Worm (Caenorhabditis elegans) whole organism, mixed stage, embryonic: ENCODE data around the gene H41C03.1.
"Not testable (repeated sequence)": the region's sequence is repeated elsewhere in the genome, so short reads cannot be mapped to it uniquely, and the experiment has no call there.

ENCODE experiments used
- bed-3 ChIP-seq: fragments of 200-800 bp; sonication (Bioruptor generic); optimal IDR thresholded peaks from 3 replicates; lab custom pipeline; 2018; ENCODE audit warnings: mild to moderate bottlenecking, missing genetic modification characterization, moderate library complexity, missing compliant biosample characterization
- blmp-1 ChIP-seq: fragments of 150-350 bp; optimal IDR thresholded peaks from 2 replicates; lab custom pipeline; 2014; ENCODE audit warnings: missing biosample characterization, missing genetic modification characterization
- ceh-39 ChIP-seq: fragments of 150-350 bp; optimal IDR thresholded peaks from 2 replicates; lab custom pipeline; 2014; ENCODE audit warnings: missing biosample characterization, missing genetic modification characterization
- ceh-43 ChIP-seq: fragments of 200-800 bp; sonication (Bioruptor generic); optimal IDR thresholded peaks from 2 replicates; lab custom pipeline; 2018; ENCODE audit warnings: mild to moderate bottlenecking, missing genetic modification characterization, moderate library complexity, missing compliant biosample characterization
- ceh-83 ChIP-seq: fragments of 200-800 bp; sonication (Bioruptor generic); optimal IDR thresholded peaks from 2 replicates; lab custom pipeline; 2018; ENCODE audit warnings: mild to moderate bottlenecking, missing genetic modification characterization, missing compliant biosample characterization
- ces-1 ChIP-seq: fragments of 150-350 bp; optimal IDR thresholded peaks from 2 replicates; lab custom pipeline; 2014; ENCODE audit warnings: missing biosample characterization, missing genetic modification reagents, missing genetic modification characterization
- cnd-1 ChIP-seq: fragments of 200-800 bp; sonication (Bioruptor generic); optimal IDR thresholded peaks from 2 replicates; lab custom pipeline; 2018; ENCODE audit warnings: mild to moderate bottlenecking, missing genetic modification characterization, missing compliant biosample characterization
- drap-1 ChIP-seq: fragments of 200-800 bp; sonication (Bioruptor generic); optimal IDR thresholded peaks from 3 replicates; lab custom pipeline; 2018; ENCODE audit warnings: mild to moderate bottlenecking, missing genetic modification characterization, missing compliant biosample characterization
- elt-3 ChIP-seq: fragments of 150-350 bp; optimal IDR thresholded peaks from 2 replicates; lab custom pipeline; 2014; ENCODE audit warnings: missing biosample characterization, missing genetic modification characterization
- flh-1 ChIP-seq: fragments of 200-800 bp; sonication (Bioruptor generic); optimal IDR thresholded peaks from 2 replicates; lab custom pipeline; 2018; ENCODE audit warnings: mild to moderate bottlenecking, missing genetic modification characterization, moderate library complexity, missing compliant biosample characterization
- ham-2 ChIP-seq: fragments of 200-800 bp; sonication (Bioruptor generic); optimal IDR thresholded peaks from 2 replicates; lab custom pipeline; 2018; ENCODE audit warnings: mild to moderate bottlenecking, missing genetic modification characterization, missing compliant biosample characterization
- hlh-1 ChIP-seq: fragments of 150-350 bp; optimal IDR thresholded peaks from 2 replicates; lab custom pipeline; 2014; ENCODE audit warnings: missing biosample characterization, missing genetic modification reagents, missing genetic modification characterization
- lin-13 ChIP-seq: fragments of 150-350 bp; optimal IDR thresholded peaks from 2 replicates; lab custom pipeline; 2014; ENCODE audit warnings: missing biosample characterization, missing genetic modification characterization
- lin-32 ChIP-seq: fragments of 200-800 bp; sonication (Bioruptor generic); optimal IDR thresholded peaks from 2 replicates; lab custom pipeline; 2018; ENCODE audit warnings: mild to moderate bottlenecking, missing genetic modification characterization, missing compliant biosample characterization
- mab-5 ChIP-seq: fragments of 150-350 bp; optimal IDR thresholded peaks from 2 replicates; lab custom pipeline; 2014; ENCODE audit warnings: missing biosample characterization, missing genetic modification characterization
- mls-2 ChIP-seq: sonication (generic microtip); optimal IDR thresholded peaks from 2 replicates; lab custom pipeline; 2016; ENCODE audit warnings: mild to moderate bottlenecking, missing genetic modification characterization, moderate library complexity, missing compliant biosample characterization
- nhr-2 ChIP-seq: fragments of 150-350 bp; optimal IDR thresholded peaks from 2 replicates; lab custom pipeline; 2014; ENCODE audit warnings: missing biosample characterization, missing genetic modification characterization
- nhr-237 ChIP-seq: fragments of 150-350 bp; optimal IDR thresholded peaks from 2 replicates; lab custom pipeline; 2014; ENCODE audit warnings: missing biosample characterization, missing genetic modification characterization
- nhr-28 ChIP-seq: fragments of 150-350 bp; optimal IDR thresholded peaks from 2 replicates; lab custom pipeline; 2014; ENCODE audit warnings: missing biosample characterization, missing genetic modification characterization
- pha-4 ChIP-seq: fragments of 150-350 bp; optimal IDR thresholded peaks from 2 replicates; lab custom pipeline; 2018; ENCODE audit warnings: missing biosample characterization, missing genetic modification reagents, missing genetic modification characterization
- sem-2 ChIP-seq: fragments of 200-800 bp; sonication (Bioruptor generic); optimal IDR thresholded peaks from 2 replicates; lab custom pipeline; 2018; ENCODE audit warnings: mild to moderate bottlenecking, missing genetic modification characterization, missing compliant biosample characterization
- sptf-1 ChIP-seq: sonication (generic microtip); optimal IDR thresholded peaks from 2 replicates; lab custom pipeline; 2017; ENCODE audit warnings: mild to moderate bottlenecking, missing genetic modification characterization, moderate library complexity, missing compliant biosample characterization
- tbx-8 ChIP-seq: fragments of 200-800 bp; sonication (Bioruptor generic); optimal IDR thresholded peaks from 2 replicates; lab custom pipeline; 2018; ENCODE audit warnings: mild to moderate bottlenecking, missing genetic modification characterization, moderate library complexity, missing compliant biosample characterization
- unc-120 ChIP-seq: sonication (generic microtip); optimal IDR thresholded peaks from 2 replicates; lab custom pipeline; 2017; ENCODE audit warnings: missing genetic modification characterization, missing compliant biosample characterization; ENCODE audit not compliant: poor library complexity, severe bottlenecking
- unc-62 ChIP-seq: fragments of 150-350 bp; optimal IDR thresholded peaks from 2 replicates; lab custom pipeline; 2014; ENCODE audit warnings: missing biosample characterization, missing genetic modification reagents, missing genetic modification characterization
- zip-8 ChIP-seq: fragments of 150-350 bp; optimal IDR thresholded peaks from 2 replicates; lab custom pipeline; 2014; ENCODE audit warnings: missing biosample characterization, missing genetic modification characterization
- ztf-11 ChIP-seq: fragments of 150-350 bp; optimal IDR thresholded peaks from 2 replicates; lab custom pipeline; 2014; ENCODE audit warnings: missing biosample characterization, missing genetic modification characterization

Gene H41C03.1

ce11 chrII:5874130-5874529, 19.9 kb downstream of the H41C03.1 start:
- TF ChIP-seq lin-13 (tag; lab: Kevin White, UChicago) (no peak), ceh-39 (no peak), ceh-43 (GFP tag; lab: Kevin White, UChicago) (no peak), unc-62 (GFP tag; lab: Kevin White, UChicago) (no peak), zip-8 (tag; lab: Kevin White, UChicago) (no peak), nhr-2 (tag; lab: Kevin White, UChicago) (no peak)

ce11 chrII:5876053-5876452, 21.8 kb downstream of the H41C03.1 start, which contains the start of gene F55C12.6:
Gene F55C12.6, minus strand, starts transcription at chrII:5876153.
- TF ChIP-seq sptf-1 (tag; lab: Kevin White, UChicago), result no peak
- TF ChIP-seq nhr-237, result no peak
- TF ChIP-seq ceh-83 (GFP tag; lab: Kevin White, UChicago), result no peak
- TF ChIP-seq bed-3 (GFP tag; lab: Kevin White, UChicago), result no peak
- TF ChIP-seq cnd-1, result no peak
- TF ChIP-seq flh-1, result no peak
- no peak for TF ChIP-seq sem-2 (GFP tag; lab: Kevin White, UChicago)
- no peak for TF ChIP-seq hlh-1
- TF ChIP-seq mab-5 (tag; lab: Kevin White, UChicago), result no peak
- TF ChIP-seq ceh-43 (GFP tag; lab: Kevin White, UChicago), result no peak
- no peak for TF ChIP-seq nhr-2 (tag; lab: Kevin White, UChicago)
- no peak for TF ChIP-seq lin-13 (tag; lab: Kevin White, UChicago)
- no peak for TF ChIP-seq ham-2
- TF ChIP-seq unc-62 (GFP tag; lab: Kevin White, UChicago), result no peak
- TF ChIP-seq ztf-11, result no peak
- TF ChIP-seq nhr-28, result no peak
- TF ChIP-seq ces-1 (GFP tag; lab: Kevin White, UChicago), result no peak
- no peak for TF ChIP-seq unc-120 (tag; lab: Kevin White, UChicago)
- no peak for TF ChIP-seq drap-1 (GFP tag; lab: Kevin White, UChicago)
- no peak for TF ChIP-seq lin-32 (GFP tag; lab: Kevin White, UChicago)

- not testable (repeated sequence) for TF ChIP-seq nhr-2 (tag; lab: Kevin White, UChicago); pha-4; lin-32 (GFP tag; lab: Kevin White, UChicago)
Observed at ce11 chrII:5876511-5876910, 22.3 kb downstream of the H41C03.1 start, which contains the start of gene F55C12.2. Gene F55C12.2, plus strand, starts transcription at chrII:5876811.

- TF ChIP-seq zip-8 (tag; lab: Kevin White, UChicago) (no peak), bed-3 (GFP tag; lab: Kevin White, UChicago) (no peak), blmp-1 (tag; lab: Kevin White, UChicago) (no peak), elt-3 (no peak), sptf-1 (tag; lab: Kevin White, UChicago) (no peak), mls-2 (tag; lab: Kevin White, UChicago) (peak; percentile 23), ham-2 (no peak)
Observed at ce11 chrII:5880677-5881076, 26.5 kb downstream of the H41C03.1 start.

ce11 chrII:5884252-5884651, 30.0 kb downstream of the H41C03.1 start, which contains the start of gene rfip-1:
Gene rfip-1, plus strand, starts transcription at chrII:5884552.
- TF ChIP-seq flh-1 (no peak), ztf-11 (no peak), ceh-83 (GFP tag; lab: Kevin White, UChicago) (no peak), ces-1 (GFP tag; lab: Kevin White, UChicago) (no peak), tbx-8 (GFP tag; lab: Kevin White, UChicago) (no peak), zip-8 (tag; lab: Kevin White, UChicago) (no peak), cnd-1 (no peak)

ce11 chrII:5885966-5886621, 31.9 kb downstream of the H41C03.1 start:
- peak; percentile 30 for TF ChIP-seq nhr-237
- TF ChIP-seq ceh-83 (GFP tag; lab: Kevin White, UChicago), result no peak
- TF ChIP-seq, all 35 proteins: peak for 1
